Fruit fly (Drosophila melanogaster) whole organism, adult: Measurements from ENCODE around the gene CG2076.
"Not testable (repeated sequence)": the region's sequence is repeated elsewhere in the genome, so short reads cannot be mapped to it uniquely, and the experiment has no call there.

Source experiments
- CG11617 ChIP-seq: fragments of 200-800 bp; sonication (Bioruptor generic); optimal IDR thresholded peaks from 2 replicates; lab custom pipeline; 2017; ENCODE audit warnings: mild to moderate bottlenecking, missing biosample characterization, missing genetic modification reagents, missing genetic modification characterization
- CG12768 ChIP-seq: fragments of 200-800 bp; sonication (Bioruptor generic); optimal IDR thresholded peaks from 2 replicates; lab custom pipeline; 2017; ENCODE audit warnings: missing biosample characterization, missing genetic modification characterization, mild to moderate bottlenecking, moderate library complexity, missing genetic modification reagents
- CG14711 ChIP-seq: fragments of 200-800 bp; sonication (Bioruptor generic); optimal IDR thresholded peaks from 2 replicates; lab custom pipeline; 2018; ENCODE audit warnings: missing biosample characterization, mild to moderate bottlenecking, missing genetic modification characterization, moderate library complexity
- CG1620 ChIP-seq: fragments of 200-800 bp; sonication (Bioruptor generic); optimal IDR thresholded peaks from 2 replicates; lab custom pipeline; 2016; ENCODE audit warnings: missing biosample characterization, missing genetic modification characterization
- CG33017 ChIP-seq: fragments of 200-800 bp; sonication (Bioruptor generic); optimal IDR thresholded peaks from 2 replicates; lab custom pipeline; 2018; ENCODE audit warnings: missing biosample characterization, mild to moderate bottlenecking, missing genetic modification characterization, moderate library complexity
- CG5204 ChIP-seq: fragments of 200-800 bp; sonication (Bioruptor generic); optimal IDR thresholded peaks from 2 replicates; lab custom pipeline; 2016; ENCODE audit warnings: missing biosample characterization, missing genetic modification characterization
- CG7045 ChIP-seq: fragments of 200-800 bp; sonication (Bioruptor generic); optimal IDR thresholded peaks from 2 replicates; lab custom pipeline; 2017; ENCODE audit warnings: missing biosample characterization, mild to moderate bottlenecking, missing genetic modification characterization
- CG7101 ChIP-seq: fragments of 200-800 bp; sonication (Bioruptor generic); optimal IDR thresholded peaks from 2 replicates; lab custom pipeline; 2018; ENCODE audit warnings: missing biosample characterization, mild to moderate bottlenecking, missing genetic modification characterization, moderate library complexity
- Clk ChIP-seq: fragments of 200-800 bp; sonication (Bioruptor generic); optimal IDR thresholded peaks from 2 replicates; lab custom pipeline; 2017; ENCODE audit warnings: missing biosample characterization, missing genetic modification characterization
- Crg-1 ChIP-seq: fragments of 200-800 bp; sonication (Bioruptor generic); optimal IDR thresholded peaks from 2 replicates; lab custom pipeline; 2016; ENCODE audit warnings: missing biosample characterization, missing genetic modification characterization
- Hr96 ChIP-seq: fragments of 200-800 bp; sonication (Bioruptor generic); optimal IDR thresholded peaks from 2 replicates; lab custom pipeline; 2016; ENCODE audit warnings: missing biosample characterization, missing genetic modification characterization
- Mnt ChIP-seq: fragments of 200-800 bp; sonication (Bioruptor generic); optimal IDR thresholded peaks from 2 replicates; lab custom pipeline; 2016; ENCODE audit warnings: missing biosample characterization, mild to moderate bottlenecking, missing genetic modification characterization
- bab1 ChIP-seq: fragments of 200-800 bp; sonication (Bioruptor generic); optimal IDR thresholded peaks from 3 replicates; lab custom pipeline; 2019; ENCODE audit warnings: missing biosample characterization, mild to moderate bottlenecking, missing genetic modification characterization, moderate library complexity
- cic ChIP-seq: fragments of 200-800 bp; sonication (Bioruptor generic); optimal IDR thresholded peaks from 2 replicates; lab custom pipeline; 2017; ENCODE audit warnings: missing biosample characterization, mild to moderate bottlenecking, missing genetic modification characterization, moderate library complexity
- cnc ChIP-seq, 2 experiments: fragments of >200 bp; optimal IDR thresholded peaks; 2 replicates each; lab custom pipeline; 2017
- kay ChIP-seq: fragments of 200-800 bp; sonication (Bioruptor generic); peaks from one replicate; lab custom pipeline; 2016; ENCODE audit warnings: missing biosample characterization, missing genetic modification characterization, borderline replicate concordance
- ovo ChIP-seq: fragments of 200-800 bp; sonication (Bioruptor generic); optimal IDR thresholded peaks from 2 replicates; lab custom pipeline; 2016; ENCODE audit warnings: missing biosample characterization, missing genetic modification characterization
- pad ChIP-seq: fragments of 200-800 bp; sonication (Bioruptor generic); optimal IDR thresholded peaks from 3 replicates; lab custom pipeline; 2017; ENCODE audit warnings: missing biosample characterization, missing genetic modification characterization, mild to moderate bottlenecking, moderate library complexity, missing genetic modification reagents
- tj ChIP-seq: fragments of 200-800 bp; sonication (Bioruptor generic); optimal IDR thresholded peaks from 3 replicates; lab custom pipeline; 2017; ENCODE audit warnings: missing biosample characterization, mild to moderate bottlenecking, missing genetic modification characterization, moderate library complexity
- toe ChIP-seq: fragments of 200-800 bp; sonication (Bioruptor generic); optimal IDR thresholded peaks from 2 replicates; lab custom pipeline; 2016; ENCODE audit warnings: missing biosample characterization, missing genetic modification characterization

Gene CG2076

DNA sequence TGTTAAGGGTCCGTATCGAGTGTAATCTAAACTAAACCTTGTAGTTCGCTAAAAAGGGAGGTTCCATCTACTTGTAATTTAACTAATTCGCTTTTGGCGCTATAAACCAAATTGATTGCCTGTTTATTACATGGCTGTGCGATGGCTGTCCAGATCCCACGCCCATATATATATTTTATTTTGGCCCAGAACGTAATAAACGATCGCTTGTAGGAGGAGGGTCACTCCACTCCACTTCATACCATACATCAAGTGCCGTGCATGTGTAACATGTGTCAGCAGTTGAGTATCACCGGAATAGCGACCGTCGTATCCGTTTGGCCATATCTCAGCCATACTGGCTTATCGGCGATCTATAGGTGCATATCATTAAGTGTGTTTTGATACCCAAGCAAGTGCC lies 5.3 kb downstream of the CG2076 start:
- TF ChIP-seq Clk: no peak
- peak; percentile 15 for TF ChIP-seq cic (GFP tag; lab: Kevin White, UChicago)
- TF ChIP-seq ovo (GFP tag; lab: Kevin White, UChicago): no peak
- TF ChIP-seq CG1620 (GFP tag; lab: Kevin White, UChicago): no peak
- TF ChIP-seq Mnt (GFP tag; lab: Kevin White, UChicago): peak; percentile 55

DNA sequence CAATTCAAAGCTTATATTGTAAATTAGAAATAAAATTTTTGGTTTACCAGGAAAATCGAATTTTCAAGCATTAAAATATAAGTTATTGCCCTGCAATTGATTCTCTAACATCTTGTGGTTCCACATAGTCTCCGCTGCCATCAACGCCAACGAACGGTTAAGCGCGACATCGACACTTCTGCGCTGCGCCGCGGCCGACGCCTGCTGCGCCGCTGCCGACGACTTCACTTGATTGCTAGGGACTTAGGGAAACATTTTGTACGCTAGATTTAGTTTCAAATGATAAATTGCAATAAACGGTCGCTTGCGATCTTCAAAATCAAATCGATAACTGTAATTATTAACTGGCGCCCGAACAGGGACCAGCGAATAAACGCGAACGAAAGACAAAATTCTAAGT lies 6.0 kb downstream of the CG2076 start, which contains the start of gene CG42249:
Gene CG42249, plus strand, starts transcription at position 301 of the 400 bp plus-strand sequence.
- not testable (repeated sequence) for TF ChIP-seq pad, Mnt, CG5204 (GFP tag; lab: Kevin White, UChicago)

DNA sequence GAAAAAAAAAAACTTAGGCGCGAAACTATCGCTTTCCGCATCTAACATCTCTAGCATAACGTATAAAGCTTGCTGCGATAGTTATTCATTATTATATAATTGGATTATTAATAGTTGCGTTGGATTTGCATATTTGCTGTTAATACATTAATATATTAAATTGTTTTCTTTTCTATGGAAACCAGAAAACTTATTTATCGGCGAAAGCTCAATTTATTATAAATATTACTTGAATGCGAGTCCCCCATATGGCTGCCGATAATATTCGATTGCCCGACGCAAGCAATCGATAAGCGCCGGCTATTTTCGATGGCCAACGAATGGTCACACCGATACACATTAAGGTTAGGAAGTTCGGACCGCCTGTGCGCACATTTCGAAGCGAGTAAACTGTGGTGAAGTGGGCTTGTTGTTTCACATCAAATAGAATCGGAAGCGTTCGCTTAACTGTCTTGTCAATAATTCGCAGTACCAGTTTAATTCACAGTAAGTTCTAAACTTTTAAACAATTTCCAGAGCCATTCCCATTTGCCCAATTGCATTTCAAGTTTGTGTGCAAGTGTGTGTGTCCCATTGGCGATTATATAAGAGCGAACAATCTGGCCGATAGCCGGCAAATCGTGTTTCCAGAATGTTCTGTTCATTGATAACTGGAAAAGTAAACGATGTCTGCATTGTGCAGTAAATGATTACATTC lies 18.3 kb downstream of the CG2076 start, which contains the start of gene Hsp60A:
Gene Hsp60A, plus strand, starts transcription at position 335 of the 697 bp plus-strand sequence.
- TF ChIP-seq kay (GFP tag; lab: Kevin White, UChicago) (no peak), CG33017 (tag; lab: Kevin White, UChicago) (peak; percentile 12), pad (GFP tag; lab: Kevin White, UChicago) (peak; percentile 37), toe (peak; percentile 33), Hr96 (GFP tag; lab: Kevin White, UChicago) (peak; percentile 56), CG5204 (GFP tag; lab: Kevin White, UChicago) (no peak), bab1 (GFP tag; lab: Kevin White, UChicago) (peak; percentile 84), CG1620 (GFP tag; lab: Kevin White, UChicago) (peak; percentile 73), cnc (optimal IDR thresholded peaks at IDR 0.05; lab: Kevin White, UChicago) (no peak), ovo (GFP tag; lab: Kevin White, UChicago) (peak; percentile 61), CG14711 (tag; lab: Kevin White, UChicago) (peak; percentile 58), cic (GFP tag; lab: Kevin White, UChicago) (peak; percentile 3), CG7101 (tag; lab: Kevin White, UChicago) (peak; percentile 76), Mnt (GFP tag; lab: Kevin White, UChicago) (no peak), tj (peak; percentile 47), Crg-1 (GFP tag; lab: Kevin White, UChicago) (peak; percentile 14)

DNA sequence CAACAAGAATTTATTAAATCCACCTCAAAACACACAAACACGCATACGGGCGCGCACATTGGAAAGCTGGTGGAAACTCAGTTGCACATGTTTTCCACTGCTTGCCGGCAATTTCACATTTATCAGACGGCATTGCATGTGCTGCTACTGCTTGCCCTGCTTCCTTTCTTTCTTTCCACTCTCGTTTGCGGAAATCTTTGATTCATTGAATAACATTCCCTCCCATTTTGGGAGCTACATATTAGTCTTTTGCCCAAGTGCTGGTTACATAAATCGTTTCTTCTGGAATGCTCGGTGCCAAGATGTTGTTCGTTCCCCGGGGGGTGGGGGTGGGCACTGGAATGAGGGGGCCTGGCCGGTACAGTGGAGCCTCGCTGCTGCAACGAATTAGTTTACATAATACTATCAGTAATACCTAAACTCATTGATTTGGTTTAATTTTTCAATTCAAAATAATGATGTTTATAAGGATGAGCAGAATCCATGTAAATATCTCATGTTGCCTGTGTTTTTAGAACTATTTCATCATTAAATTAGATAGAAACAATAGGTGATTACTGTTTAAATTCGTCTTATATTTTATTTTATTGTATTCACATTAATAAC lies 18.9 kb downstream of the CG2076 start:
- peak; percentile 2 for TF ChIP-seq CG7101 (tag; lab: Kevin White, UChicago)
- peak; percentile 20 for TF ChIP-seq Crg-1 (GFP tag; lab: Kevin White, UChicago)
- TF ChIP-seq CG33017 (tag; lab: Kevin White, UChicago): peak; percentile 22
- TF ChIP-seq CG11617 (GFP tag; lab: Kevin White, UChicago): peak; percentile 12
- no peak for TF ChIP-seq CG5204 (GFP tag; lab: Kevin White, UChicago)
- peak; percentile 100 for TF ChIP-seq Mnt (GFP tag; lab: Kevin White, UChicago)
- peak; percentile 2 for TF ChIP-seq pad (GFP tag; lab: Kevin White, UChicago)
- TF ChIP-seq bab1 (GFP tag; lab: Kevin White, UChicago): no peak
- TF ChIP-seq CG14711 (tag; lab: Kevin White, UChicago): peak; percentile 36

DNA sequence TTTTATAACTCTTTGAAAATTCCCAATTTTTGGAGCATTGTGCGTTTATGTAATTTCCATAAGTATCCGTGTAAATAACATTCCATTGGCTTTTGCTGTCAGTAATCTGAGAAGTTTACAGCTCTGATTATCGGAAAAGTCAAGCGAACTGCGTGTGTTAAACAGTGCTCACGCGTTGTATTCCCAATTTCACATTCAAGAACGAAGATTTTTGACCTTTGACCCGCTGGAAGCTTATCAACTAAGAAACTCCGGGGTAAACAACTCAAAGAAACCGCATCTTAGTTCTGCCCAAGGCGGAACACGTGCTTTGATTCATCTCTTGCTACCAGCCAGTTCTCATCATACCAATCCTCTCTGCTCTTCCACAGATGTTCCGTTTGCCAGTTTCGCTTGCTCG lies 19.7 kb downstream of the CG2076 start:
- no peak for TF ChIP-seq Crg-1 (GFP tag; lab: Kevin White, UChicago)
- no peak for TF ChIP-seq cnc (optimal IDR thresholded peaks at IDR 0.05; lab: Kevin White, UChicago)
- no peak for TF ChIP-seq tj
- TF ChIP-seq kay (GFP tag; lab: Kevin White, UChicago): no peak

DNA sequence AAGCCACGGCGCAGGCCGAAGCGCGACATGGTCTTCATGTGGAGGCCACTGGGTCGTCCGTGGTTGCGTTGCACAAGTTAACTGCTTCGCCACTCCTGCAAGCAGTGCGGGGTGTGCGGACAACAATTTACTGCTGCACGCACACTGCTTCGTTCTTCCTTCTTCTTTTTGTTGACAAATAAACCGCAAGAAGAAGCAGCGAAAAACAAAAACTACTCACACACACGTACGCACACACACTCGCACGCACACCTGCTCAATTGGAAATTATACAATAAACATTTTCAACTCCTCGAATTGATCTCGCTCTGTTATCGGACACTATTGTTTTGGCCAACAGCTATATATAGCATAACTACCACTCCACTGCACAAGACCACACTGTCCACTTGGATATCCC lies 33.6 kb downstream of the CG2076 start:
- TF ChIP-seq CG1620 (GFP tag; lab: Kevin White, UChicago) (no peak), cnc (optimal IDR thresholded peaks at IDR 0.05; lab: Kevin White, UChicago) (no peak), CG5204 (GFP tag; lab: Kevin White, UChicago) (no peak), CG7101 (tag; lab: Kevin White, UChicago) (no peak), bab1 (GFP tag; lab: Kevin White, UChicago) (no peak), cic (GFP tag; lab: Kevin White, UChicago) (no peak), toe (no peak), CG7045 (GFP tag; lab: Kevin White, UChicago) (no peak), Clk (no peak), Mnt (GFP tag; lab: Kevin White, UChicago) (no peak), CG14711 (tag; lab: Kevin White, UChicago) (no peak), CG11617 (GFP tag; lab: Kevin White, UChicago) (no peak), pad (GFP tag; lab: Kevin White, UChicago) (no peak), CG12768 (GFP tag; lab: Kevin White, UChicago) (no peak)
